Fruit fly (Drosophila melanogaster): Measurements from ENCODE around the gene CG13473.

- TF ChIP-seq CG14711 (tag; optimal IDR thresholded peaks at IDR 0.05) = peak; percentile 40
- TF ChIP-seq pad (GFP tag; optimal IDR thresholded peaks at IDR 0.05) = peak; percentile 10
- no peak for TF ChIP-seq cic (GFP tag; optimal IDR thresholded peaks at IDR 0.05)
- no peak for TF ChIP-seq Clk (GFP tag; optimal IDR thresholded peaks at IDR 0.05)
- no peak for TF ChIP-seq CG5204 (GFP tag; optimal IDR thresholded peaks at IDR 0.05)
- TF ChIP-seq CG7045 (GFP tag; optimal IDR thresholded peaks at IDR 0.05) = peak; percentile 47
These were observed 20.5 kb upstream of the CG13473 start for dm6 chr3L:14708053-14708452.

Measured in whole organism, adult.